Fruit fly (Drosophila melanogaster): ENCODE measurements around the gene Noc1.

The Noc1 gene

dm6 chr3L:11113198-11114197 lies 38.9 kb downstream of the Noc1 start, which contains the start of gene Sod1 (continued):
- TF ChIP-seq sd (tag; optimal IDR thresholded peaks at IDR 0.05) (peak; percentile 24), CG12659 (GFP tag; optimal IDR thresholded peaks at IDR 0.05) (peak; percentile 34), Dek (tag; optimal IDR thresholded peaks at IDR 0.05) (peak; percentile 9), CG14441 (GFP tag; IDR thresholded peaks at IDR 0.05) (no peak; the same call in 1 of the 2 replicates), pan (optimal IDR thresholded peaks at IDR 0.05) (no peak), pan (GFP tag; optimal IDR thresholded peaks at IDR 0.05 in 1 of 2, IDR thresholded peaks at IDR 0.05 in 1 of 2) (no peak), CG9727 (GFP tag; optimal IDR thresholded peaks at IDR 0.05) (peak; percentile 5), CG34422 (GFP tag; IDR thresholded peaks at IDR 0.05) (peak; percentile 83; the same call in 1 of the 3 replicates), zf30C (GFP tag; optimal IDR thresholded peaks at IDR 0.05) (no peak), Fer2 (tag; optimal IDR thresholded peaks at IDR 0.05) (no peak), lmd (GFP tag; IDR thresholded peaks at IDR 0.05) (no peak), CG8359 (GFP tag; optimal IDR thresholded peaks at IDR 0.05; ENCODE audit: borderline replicate concordance) (no peak), Sry-δ (GFP tag; optimal IDR thresholded peaks at IDR 0.05) (peak; percentile 34), Hand (GFP tag; optimal IDR thresholded peaks at IDR 0.05) (no peak), inv (GFP tag; IDR thresholded peaks at IDR 0.05; ENCODE audit: partially characterized antibody) (no peak), rib (GFP tag; IDR thresholded peaks at IDR 0.05) (no peak), E2f2 (GFP tag; IDR thresholded peaks at IDR 0.05) (peak; percentile 81), CG6765 (GFP tag; optimal IDR thresholded peaks at IDR 0.05) (peak; percentile 21), Atf-2 (GFP tag; optimal IDR thresholded peaks at IDR 0.05) (no peak), sc (optimal IDR thresholded peaks at IDR 0.05) (no peak), sc (GFP tag; optimal IDR thresholded peaks at IDR 0.05) (no peak), bbx (GFP tag; IDR thresholded peaks at IDR 0.05; ENCODE audit: partially characterized antibody) (no peak), CG13123 (GFP tag; optimal IDR thresholded peaks at IDR 0.05) (no peak), Atf6 (GFP tag; IDR thresholded peaks at IDR 0.05) (0 out of 2 replicates have a peak, but pooled peaks have one; percentile 8), CG10267 (tag; optimal IDR thresholded peaks at IDR 0.05) (no peak), mld (GFP tag; IDR thresholded peaks at IDR 0.05; ENCODE audit: partially characterized antibody) (no peak), sisA (GFP tag; IDR thresholded peaks at IDR 0.05) (no peak), tio (GFP tag; optimal IDR thresholded peaks at IDR 0.05) (no peak), tap (tag; optimal IDR thresholded peaks at IDR 0.05) (no peak), exex (tag; optimal IDR thresholded peaks at IDR 0.05) (peak; percentile 30), CG3065 (GFP tag; optimal IDR thresholded peaks at IDR 0.05) (no peak), ind (GFP tag; optimal IDR thresholded peaks at IDR 0.05) (no peak), pum (GFP tag; optimal IDR thresholded peaks at IDR 0.05) (no peak), BEAF-32 (GFP tag; optimal IDR thresholded peaks at IDR 0.05) (peak; percentile 20), crol (GFP tag; IDR thresholded peaks at IDR 0.05) (peak; percentile 93), dm (GFP tag; optimal IDR thresholded peaks at IDR 0.05) (peak; percentile 15), caup (GFP tag; optimal IDR thresholded peaks at IDR 0.05; ENCODE audit: severe bottlenecking) (no peak), ewg (GFP tag; optimal IDR thresholded peaks at IDR 0.05) (no peak), MESR4 (GFP tag; optimal IDR thresholded peaks at IDR 0.05) (peak; percentile 75), sr (GFP tag; IDR thresholded peaks at IDR 0.05) (no peak), maf-S (GFP tag; optimal IDR thresholded peaks at IDR 0.05) (peak; percentile 24), da (GFP tag; optimal IDR thresholded peaks at IDR 0.05) (no peak), CG10147 (GFP tag; optimal IDR thresholded peaks at IDR 0.05) (no peak), CG30020 (tag; optimal IDR thresholded peaks at IDR 0.05) (peak; percentile 10), bsh (GFP tag; optimal IDR thresholded peaks at IDR 0.05) (peak; percentile 5 to 80), sens (GFP tag) (peak; percentile 69), dati (GFP tag; IDR thresholded peaks at IDR 0.05) (no peak), CG31388 (GFP tag; optimal IDR thresholded peaks at IDR 0.05) (no peak)
